Fruit fly (Drosophila melanogaster): ENCODE data around the gene SH3PX1.
A peak's percentile ranks its signal among the peaks of the same experiment; 100 is the strongest.

The SH3PX1 gene

dm6 chr3L:9713383-9713827, at the start of gene SH3PX1:
TSS of gene SH3PX1 (minus strand) at chr3L:9713827.
- TF ChIP-seq amos (GFP tag; IDR thresholded peaks at IDR 0.05; ENCODE audit: partially characterized antibody) (peak; percentile 13; the same call in 1 of the 2 replicates), CG4730 (GFP tag; IDR thresholded peaks at IDR 0.05) (no peak), YL-1 (GFP tag; optimal IDR thresholded peaks at IDR 0.05) (no peak), Bgb (GFP tag; IDR thresholded peaks at IDR 0.05; ENCODE audit: partially characterized antibody) (peak; percentile 51; the same call in 1 of the 2 replicates), CG17568 (GFP tag; optimal IDR thresholded peaks at IDR 0.05) (no peak), Dref (GFP tag; IDR thresholded peaks at IDR 0.05) (peak; percentile 39; the same call in 1 of the 2 replicates), tna (GFP tag; IDR thresholded peaks at IDR 0.05; ENCODE audit: partially characterized antibody) (0 out of 2 replicates have a peak, but pooled peaks have one; percentile 36), MESR4 (GFP tag; optimal IDR thresholded peaks at IDR 0.05) (peak; percentile 97), kni (GFP tag; optimal IDR thresholded peaks at IDR 0.05) (no peak), nmo (GFP tag; optimal IDR thresholded peaks at IDR 0.05) (no peak), Med (GFP tag) (peak; percentile 86), CG34376 (GFP tag; optimal IDR thresholded peaks at IDR 0.05) (no peak), Dll (GFP tag; IDR thresholded peaks at IDR 0.05; ENCODE audit: partially characterized antibody) (no peak), CG4820 (GFP tag; optimal IDR thresholded peaks at IDR 0.05) (no peak), CG4617 (GFP tag; optimal IDR thresholded peaks at IDR 0.05; ENCODE audit: borderline replicate concordance) (peak; percentile 48), hbn (GFP tag; IDR thresholded peaks at IDR 0.05; ENCODE audit: partially characterized antibody) (0 out of 2 replicates have a peak, but pooled peaks have one; percentile 26), zfh2 (GFP tag; optimal IDR thresholded peaks at IDR 0.05) (no peak), Opbp (GFP tag; IDR thresholded peaks at IDR 0.05; ENCODE audit: partially characterized antibody) (0 out of 3 replicates have a peak, but pooled peaks have one; percentile 23), D (optimal IDR thresholded peaks at IDR 0.05) (peak; percentile 6), D (GFP tag; optimal IDR thresholded peaks at IDR 0.05) (no peak), chinmo (GFP tag; IDR thresholded peaks at IDR 0.05; ENCODE audit: partially characterized antibody) (no peak), Gug (GFP tag; IDR thresholded peaks at IDR 0.05) (no peak), NC2α (GFP tag; optimal IDR thresholded peaks at IDR 0.05) (no peak), CG10462 (GFP tag; optimal IDR thresholded peaks at IDR 0.05) (no peak), org-1 (GFP tag; optimal IDR thresholded peaks at IDR 0.05) (no peak), odd (GFP tag; optimal IDR thresholded peaks at IDR 0.05) (no peak), ERR (GFP tag; optimal IDR thresholded peaks at IDR 0.05) (no peak), sr (GFP tag; IDR thresholded peaks at IDR 0.05) (no peak), HLH4C (GFP tag; IDR thresholded peaks at IDR 0.05; ENCODE audit: partially characterized antibody) (no peak), pnt (GFP tag; optimal IDR thresholded peaks at IDR 0.05) (no peak), Xbp1 (GFP tag; optimal IDR thresholded peaks at IDR 0.05) (no peak), pzg (GFP tag; optimal IDR thresholded peaks at IDR 0.05) (peak; percentile 32), CG34422 (GFP tag; IDR thresholded peaks at IDR 0.05) (no peak), MBD-R2 (GFP tag; IDR thresholded peaks at IDR 0.05) (peak; percentile 41), vnd (GFP tag; IDR thresholded peaks at IDR 0.05; ENCODE audit: partially characterized antibody) (no peak), crol (GFP tag; IDR thresholded peaks at IDR 0.05) (0 out of 2 replicates have a peak, but pooled peaks have one; percentile 47), so (GFP tag; IDR thresholded peaks at IDR 0.05) (no peak), toy (GFP tag; IDR thresholded peaks at IDR 0.05) (no peak), h (optimal IDR thresholded peaks at IDR 0.05) (no peak), vvl (GFP tag; IDR thresholded peaks at IDR 0.05) (no peak), CG15011 (GFP tag; optimal IDR thresholded peaks at IDR 0.05) (no peak), ash1 (GFP tag; optimal IDR thresholded peaks at IDR 0.05) (no peak), CG1024 (GFP tag; IDR thresholded peaks at IDR 0.05) (no peak), gsb-n (tag; optimal IDR thresholded peaks at IDR 0.05) (no peak), CG1233 (GFP tag; optimal IDR thresholded peaks at IDR 0.05) (no peak), CG4282 (GFP tag; optimal IDR thresholded peaks at IDR 0.05) (no peak), mirr (GFP tag; optimal IDR thresholded peaks at IDR 0.05) (no peak), CG1603 (tag; optimal IDR thresholded peaks at IDR 0.05) (no peak), ham (GFP tag; IDR thresholded peaks at IDR 0.05) (no peak), HmgD (GFP tag; optimal IDR thresholded peaks at IDR 0.05) (peak; percentile 1), her (GFP tag; optimal IDR thresholded peaks at IDR 0.05) (peak; percentile 11)

Data from whole organism, embryonic.